Fruit fly (Drosophila melanogaster) whole organism, embryonic: ENCODE measurements around the gene SPoCk.

Experiments
- CG10366 ChIP-seq: fragments of 200-800 bp; sonication (Bioruptor generic); IDR thresholded peaks from 2 replicates; pipeline ENCODE4 v1.3.6; 2022; ENCODE audit warnings: missing biosample characterization, missing genetic modification characterization
- CG12104 ChIP-seq: fragments of 200-800 bp; sonication (Bioruptor generic); optimal IDR thresholded peaks from 3 replicates; lab custom pipeline; 2016; ENCODE audit warnings: missing biosample characterization, missing genetic modification characterization
- CG16815 ChIP-seq: fragments of 200-800 bp; sonication (Bioruptor generic); optimal IDR thresholded peaks from 3 replicates; lab custom pipeline; 2017; ENCODE audit warnings: missing biosample characterization, mild to moderate bottlenecking, missing genetic modification characterization
- CG17385 ChIP-seq: fragments of 200-800 bp; sonication (Bioruptor generic); optimal IDR thresholded peaks from 3 replicates; lab custom pipeline; 2018; ENCODE audit warnings: missing biosample characterization, mild to moderate bottlenecking, missing genetic modification characterization
- CG6175 ChIP-seq: fragments of 200-800 bp; sonication (Bioruptor generic); IDR thresholded peaks from 3 replicates; pipeline ENCODE4 v1.3.6; 2022; ENCODE audit warnings: missing biosample characterization, missing genetic modification characterization
- CG7556 ChIP-seq: fragments of 200-800 bp; sonication (Bioruptor generic); optimal IDR thresholded peaks from 2 replicates; lab custom pipeline; 2017; ENCODE audit warnings: missing biosample characterization, mild to moderate bottlenecking, missing genetic modification characterization
- CG8089 ChIP-seq: fragments of 200-800 bp; sonication (Bioruptor generic); optimal IDR thresholded peaks from 3 replicates; lab custom pipeline; 2016; ENCODE audit warnings: missing biosample characterization, missing genetic modification characterization
- CG9437 ChIP-seq: fragments of 200-800 bp; sonication (Bioruptor generic); optimal IDR thresholded peaks from 2 replicates; lab custom pipeline; 2018; ENCODE audit warnings: missing biosample characterization, mild to moderate bottlenecking, missing genetic modification characterization
- CrebB ChIP-seq: fragments of 200-800 bp; sonication (Bioruptor generic); optimal IDR thresholded peaks from 3 replicates; lab custom pipeline; 2018; ENCODE audit warnings: missing biosample characterization, mild to moderate bottlenecking, missing genetic modification characterization
- H2.0 ChIP-seq: fragments of 200-800 bp; sonication (Bioruptor generic); IDR thresholded peaks from 2 replicates; pipeline ENCODE4 v1.3.6; 2022; ENCODE audit warnings: missing biosample characterization, missing genetic modification characterization
- ab ChIP-seq: fragments of 200-800 bp; sonication (Bioruptor generic); optimal IDR thresholded peaks from 2 replicates; lab custom pipeline; 2016; ENCODE audit warnings: missing biosample characterization, missing genetic modification characterization
- insv ChIP-seq, 2 experiments: fragments of 200-800 bp; sonication (Bioruptor generic); optimal IDR thresholded peaks; 3 replicates each; lab custom pipeline; 2016 to 2018; ENCODE audit warnings: missing biosample characterization in 2 of 2, missing genetic modification characterization in 2 of 2
- zf30C ChIP-seq: fragments of 200-800 bp; sonication (Bioruptor generic); optimal IDR thresholded peaks from 3 replicates; lab custom pipeline; 2018; ENCODE audit warnings: missing biosample characterization, mild to moderate bottlenecking, missing genetic modification characterization

- TF ChIP-seq CG17385 (peak; percentile 66), H2.0 (GFP tag; lab: Robert Waterston, UW) (peak; percentile 59; the same call in 1 of the 2 replicates), CrebB (tag; lab: Kevin White, UChicago) (peak; percentile 50), CG8089 (GFP tag; lab: Kevin White, UChicago) (peak; percentile 33), CG10366 (GFP tag; lab: Robert Waterston, UW) (peak; percentile 63; the same call in 1 of the 2 replicates), ab (GFP tag; lab: Kevin White, UChicago) (no peak), zf30C (GFP tag; lab: Kevin White, UChicago) (no peak), CG16815 (GFP tag; lab: Kevin White, UChicago) (peak; percentile 51), CG12104 (GFP tag; lab: Kevin White, UChicago) (peak; percentile 73), CG7556 (GFP tag; lab: Kevin White, UChicago) (peak; percentile 76), insv (GFP tag; optimal IDR thresholded peaks at IDR 0.05; lab: Kevin White, UChicago) (peak in 1 of 2 experiments; percentile 23), CG9437 (GFP tag; lab: Kevin White, UChicago) (peak; percentile 81), CG6175 (GFP tag; lab: Robert Waterston, UW) (peak; percentile 34; the same call in 1 of the 3 replicates)
Measured at dm6 chr3L:22717137-22717767, 32.0 kb upstream of the SPoCk start, which contains the start of the genes ArfGAP3 and CG32452.
